Worm (Caenorhabditis elegans) whole organism, L3 larva: ENCODE results near the gene mrp-1.

Experiments
- ama-1 ChIP-seq: fragments of 150-350 bp; optimal IDR thresholded peaks from 2 replicates; lab custom pipeline; 2018
- ceh-9 ChIP-seq: sonication (generic microtip); optimal IDR thresholded peaks from 2 replicates; lab custom pipeline; 2018; ENCODE audit warnings: missing biosample characterization, missing genetic modification characterization
- elt-3 ChIP-seq, 3 experiments: fragments of 150-350 bp in 1 of 3; sonication (generic microtip) in 2 of 3; optimal IDR thresholded peaks; 2 replicates in 2 of 3; 4 replicates in 1 of 3; lab custom pipeline; 2014 to 2017; ENCODE audit warnings: missing biosample characterization in 3 of 3, missing genetic modification characterization in 3 of 3
- lin-15B ChIP-seq: fragments of 150-350 bp; optimal IDR thresholded peaks from 2 replicates; lab custom pipeline; 2014; ENCODE audit warnings: missing biosample characterization, missing genetic modification characterization
- mdl-1 ChIP-seq: fragments of 150-350 bp; optimal IDR thresholded peaks from 2 replicates; lab custom pipeline; 2014; ENCODE audit warnings: missing biosample characterization, missing genetic modification characterization
- nhr-28 ChIP-seq: fragments of 150-350 bp; optimal IDR thresholded peaks from 2 replicates; lab custom pipeline; 2014; ENCODE audit warnings: missing biosample characterization, missing genetic modification characterization
- pha-4 ChIP-seq: fragments of 150-350 bp; optimal IDR thresholded peaks from 2 replicates; lab custom pipeline; 2014; ENCODE audit warnings: missing biosample characterization, missing genetic modification reagents, missing genetic modification characterization
- pqm-1 ChIP-seq: fragments of 150-350 bp; optimal IDR thresholded peaks from 2 replicates; lab custom pipeline; 2017; ENCODE audit warnings: missing biosample characterization, missing genetic modification characterization, inconsistent platforms
- snpc-4 ChIP-seq: fragments of 150-350 bp; optimal IDR thresholded peaks from 2 replicates; lab custom pipeline; 2014; ENCODE audit warnings: missing biosample characterization, missing genetic modification characterization
- unc-62 ChIP-seq: fragments of 150-350 bp; sonication (generic microtip); optimal IDR thresholded peaks from 4 replicates; lab custom pipeline; 2014; ENCODE audit warnings: missing biosample characterization, missing genetic modification reagents, missing genetic modification characterization
- zag-1 ChIP-seq: fragments of 150-350 bp; optimal IDR thresholded peaks from 2 replicates; lab custom pipeline; 2014; ENCODE audit warnings: missing biosample characterization, missing genetic modification characterization
- ztf-11 ChIP-seq: fragments of 150-350 bp; optimal IDR thresholded peaks from 2 replicates; lab custom pipeline; 2014; ENCODE audit warnings: missing biosample characterization, missing genetic modification characterization

- no peak for TF ChIP-seq mdl-1 (tag; lab: Kevin White, UChicago)
- TF ChIP-seq ama-1 = no peak
- no peak for TF ChIP-seq pqm-1
- no peak for TF ChIP-seq snpc-4 (tag; lab: Kevin White, UChicago)
- no peak for TF ChIP-seq ztf-11 (tag; lab: Kevin White, UChicago)
- no peak for TF ChIP-seq elt-3 (tag; optimal IDR thresholded peaks at IDR 0.05; lab: Kevin White, UChicago)
- no peak for TF ChIP-seq lin-15B
- no peak for TF ChIP-seq pha-4 (tag; lab: Kevin White, UChicago)
- no peak for TF ChIP-seq nhr-28 (tag; lab: Kevin White, UChicago)
- no peak for TF ChIP-seq zag-1 (tag; lab: Kevin White, UChicago)
- no peak for TF ChIP-seq unc-62 (GFP tag; lab: Kevin White, UChicago)
- TF ChIP-seq ceh-9 = no peak
Measured at ce11 chrX:538083-538482, 49.6 kb downstream of the mrp-1 start.
